Worm (Caenorhabditis elegans) whole organism, midembryonic: ENCODE results near the gene ZK418.2.

Source experiments
- cog-1 ChIP-seq: sonication (generic microtip); optimal IDR thresholded peaks from 2 replicates; lab custom pipeline; 2016; ENCODE audit warnings: missing genetic modification characterization, missing compliant biosample characterization
- flt-1 ChIP-seq: fragments of 200-800 bp; sonication (Bioruptor generic); IDR thresholded peaks from 2 replicates; pipeline ENCODE4 v1.3.6; 2022; ENCODE audit warnings: missing genetic modification characterization, missing compliant biosample characterization

DNA sequence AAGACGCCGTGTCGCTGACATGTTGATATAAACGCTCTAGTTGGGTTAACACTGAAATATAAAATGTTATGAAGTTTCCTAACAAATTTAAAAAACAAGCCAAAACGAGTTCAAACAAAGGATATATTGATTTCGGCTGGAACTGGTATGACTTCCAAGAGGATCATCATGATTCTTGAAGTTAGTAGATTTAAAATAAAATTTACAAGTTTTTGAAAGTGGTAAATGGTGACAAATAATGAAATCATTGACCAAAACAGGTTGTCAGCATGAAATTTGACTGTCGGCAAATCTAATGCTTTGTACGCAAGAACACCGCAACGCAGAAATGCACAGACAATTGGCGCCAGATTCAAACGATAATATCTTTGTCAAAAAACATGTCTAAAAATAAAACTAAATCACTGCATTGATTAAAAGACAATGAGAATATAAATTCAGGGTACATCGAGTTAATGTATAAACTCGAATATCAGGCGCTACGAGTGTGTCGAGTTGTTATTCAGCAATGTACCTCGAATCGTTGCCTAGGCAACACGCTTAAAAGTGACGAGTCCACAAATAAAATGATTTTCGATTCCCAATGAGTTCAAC, 22.5 kb upstream of the ZK418.2 start, which contains the start of the genes ubc-18 and R01H2.8:
- TF ChIP-seq flt-1 (GFP tag; lab: Robert Waterston, UW) (no peak), cog-1 (no peak)
